Fruit fly (Drosophila melanogaster): ENCODE data around the gene laf.

The laf gene

dm6 chr3R:4912130-4912549 is 33.8 kb upstream of the laf start (continued):
- 0 out of 3 replicates have a peak, but pooled peaks have one; percentile 25 for TF ChIP-seq gce (GFP tag; IDR thresholded peaks at IDR 0.05)
- no peak for TF ChIP-seq CG11093 (GFP tag; IDR thresholded peaks at IDR 0.05)
- TF ChIP-seq Lim3 (GFP tag; IDR thresholded peaks at IDR 0.05) = no peak
- TF ChIP-seq CG15011 (GFP tag; optimal IDR thresholded peaks at IDR 0.05) = no peak
- peak; percentile 60 for TF ChIP-seq jumu (GFP tag; optimal IDR thresholded peaks at IDR 0.05)
- TF ChIP-seq esg (GFP tag; conservative IDR thresholded peaks at IDR 0.05) = peak; percentile 57
- peak; percentile 14 for TF ChIP-seq CG2875 (GFP tag; optimal IDR thresholded peaks at IDR 0.05)
- TF ChIP-seq CG14050 (GFP tag; IDR thresholded peaks at IDR 0.05) = peak; percentile 30; the same call in 1 of the 3 replicates
- TF ChIP-seq CG7839 (tag; optimal IDR thresholded peaks at IDR 0.05) = peak; percentile 69
- TF ChIP-seq CG6813 (GFP tag; optimal IDR thresholded peaks at IDR 0.05) = peak; percentile 45
- TF ChIP-seq hbn (GFP tag; IDR thresholded peaks at IDR 0.05; ENCODE audit: partially characterized antibody) = no peak
- no peak for TF ChIP-seq jigr1 (GFP tag; IDR thresholded peaks at IDR 0.05)
- peak; percentile 56 for TF ChIP-seq repo (GFP tag; optimal IDR thresholded peaks at IDR 0.05)
- TF ChIP-seq Hr51 (GFP tag; optimal IDR thresholded peaks at IDR 0.05) = peak; percentile 28 to 70
- no peak for TF ChIP-seq CG34224 (GFP tag; IDR thresholded peaks at IDR 0.05; ENCODE audit: partially characterized antibody)
- TF ChIP-seq CG32772 (GFP tag; IDR thresholded peaks at IDR 0.05) = peak; percentile 69
- peak; percentile 47 for TF ChIP-seq CG8290 (GFP tag; optimal IDR thresholded peaks at IDR 0.05)
- peak in 1 of 2 experiments; percentile 94 for TF ChIP-seq CG8290 (tag; optimal IDR thresholded peaks at IDR 0.05)
- peak; percentile 76 for TF ChIP-seq caup (GFP tag; optimal IDR thresholded peaks at IDR 0.05; ENCODE audit: severe bottlenecking)
- peak; percentile 99 for TF ChIP-seq grau (tag; optimal IDR thresholded peaks at IDR 0.05)
- no peak for TF ChIP-seq Dp (GFP tag; optimal IDR thresholded peaks at IDR 0.05)
- peak; percentile 30 for TF ChIP-seq Myb (GFP tag; optimal IDR thresholded peaks at IDR 0.05)
- peak in 1 of 2 experiments; percentile 52 for TF ChIP-seq Eip74EF (GFP tag; optimal IDR thresholded peaks at IDR 0.05)
- peak; percentile 14 for TF ChIP-seq Neu2 (GFP tag; optimal IDR thresholded peaks at IDR 0.05; ENCODE audit: borderline replicate concordance)
- TF ChIP-seq nerfin-2 (GFP tag; IDR thresholded peaks at IDR 0.05; ENCODE audit: partially characterized antibody) = no peak
- TF ChIP-seq Oaz (GFP tag; IDR thresholded peaks at IDR 0.05) = peak; percentile 37; the same call in 1 of the 2 replicates
- peak; percentile 50 for TF ChIP-seq odd (GFP tag; optimal IDR thresholded peaks at IDR 0.05)
- no peak for TF ChIP-seq CG8281 (tag; optimal IDR thresholded peaks at IDR 0.05)
- TF ChIP-seq CG1602 (GFP tag; optimal IDR thresholded peaks at IDR 0.05) = peak; percentile 38
- TF ChIP-seq Mrtf (GFP tag; IDR thresholded peaks at IDR 0.05) = peak; percentile 62; the same call in 1 of the 3 replicates
- peak; percentile 55 for TF ChIP-seq tin (GFP tag; optimal IDR thresholded peaks at IDR 0.05)
- peak; percentile 61 for TF ChIP-seq sisA (GFP tag; IDR thresholded peaks at IDR 0.05)
- TF ChIP-seq CG34422 (GFP tag; IDR thresholded peaks at IDR 0.05) = peak; percentile 78; the same call in 2 of the 3 replicates
- no peak for TF ChIP-seq insv (GFP tag; optimal IDR thresholded peaks at IDR 0.05)
- no peak for TF ChIP-seq zf30C (GFP tag; optimal IDR thresholded peaks at IDR 0.05)
- TF ChIP-seq CG10274 (GFP tag; optimal IDR thresholded peaks at IDR 0.05) = no peak
- TF ChIP-seq CG18764 (GFP tag; optimal IDR thresholded peaks at IDR 0.05) = peak; percentile 40
- no peak for TF ChIP-seq pan (optimal IDR thresholded peaks at IDR 0.05)
- peak in 1 of 2 experiments; percentile 67 for TF ChIP-seq pan (GFP tag; optimal IDR thresholded peaks at IDR 0.05 in 1 of 2, IDR thresholded peaks at IDR 0.05 in 1 of 2)
- no peak for TF ChIP-seq emc (GFP tag; optimal IDR thresholded peaks at IDR 0.05)
- no peak for TF ChIP-seq Bgb (GFP tag; IDR thresholded peaks at IDR 0.05; ENCODE audit: partially characterized antibody)
- TF ChIP-seq gsb-n (tag; optimal IDR thresholded peaks at IDR 0.05) = peak; percentile 27
- no peak for TF ChIP-seq ato (GFP tag; IDR thresholded peaks at IDR 0.05; ENCODE audit: partially characterized antibody)
- no peak for TF ChIP-seq Dref (GFP tag; IDR thresholded peaks at IDR 0.05)
- peak; percentile 48 for TF ChIP-seq phol (tag; optimal IDR thresholded peaks at IDR 0.05)
- no peak for TF ChIP-seq CG17568 (GFP tag; optimal IDR thresholded peaks at IDR 0.05)
- TF ChIP-seq en (GFP tag; optimal IDR thresholded peaks at IDR 0.05) = peak; percentile 34
- TF ChIP-seq CG4820 (GFP tag; optimal IDR thresholded peaks at IDR 0.05) = peak; percentile 32
- TF ChIP-seq CG9876 (GFP tag; optimal IDR thresholded peaks at IDR 0.05) = no peak
- TF ChIP-seq disco-r (GFP tag; optimal IDR thresholded peaks at IDR 0.05) = peak; percentile 5

Data from whole organism, embryonic.